Fruit fly (Drosophila melanogaster) whole organism, prepupa: Measurements from ENCODE around the gene amx.

ENCODE experiments used
- CG11294 ChIP-seq: fragments of 200-800 bp; sonication (Bioruptor generic); IDR thresholded peaks from 2 replicates; pipeline ENCODE4 v1.3.6; 2022; ENCODE audit warnings: missing biosample characterization, missing genetic modification characterization
- CG1621 ChIP-seq: fragments of 200-800 bp; sonication (Bioruptor generic); optimal IDR thresholded peaks from 3 replicates; lab custom pipeline; 2018; ENCODE audit warnings: missing biosample characterization, mild to moderate bottlenecking, missing genetic modification characterization
- CG16779 ChIP-seq: fragments of 200-800 bp; sonication (Bioruptor generic); optimal IDR thresholded peaks from 3 replicates; lab custom pipeline; 2017; ENCODE audit warnings: missing biosample characterization, mild to moderate bottlenecking, missing genetic modification characterization
- CG3919 ChIP-seq: fragments of 200-800 bp; sonication (Bioruptor generic); optimal IDR thresholded peaks from 3 replicates; lab custom pipeline; 2016; ENCODE audit warnings: missing biosample characterization, missing genetic modification characterization
- CG6163 ChIP-seq: fragments of 200-800 bp; sonication (Bioruptor generic); IDR thresholded peaks from 3 replicates; pipeline ENCODE4 v1.3.6; 2022; ENCODE audit warnings: missing biosample characterization, missing genetic modification characterization
- CG8319 ChIP-seq: fragments of 200-800 bp; sonication (Bioruptor generic); optimal IDR thresholded peaks from 3 replicates; lab custom pipeline; 2016; ENCODE audit warnings: missing biosample characterization, missing genetic modification characterization
- CG9139 ChIP-seq: fragments of 200-800 bp; sonication (Bioruptor generic); optimal IDR thresholded peaks from 3 replicates; lab custom pipeline; 2017; ENCODE audit warnings: missing biosample characterization, mild to moderate bottlenecking, missing genetic modification characterization
- Hr38 ChIP-seq: sonication (Bioruptor generic); optimal IDR thresholded peaks from 2 replicates; lab custom pipeline; 2016; ENCODE audit warnings: missing biosample characterization, missing genetic modification characterization
- Lpt ChIP-seq: fragments of 200-800 bp; sonication (Bioruptor generic); optimal IDR thresholded peaks from 3 replicates; lab custom pipeline; 2016; ENCODE audit warnings: missing biosample characterization, missing genetic modification characterization
- Met ChIP-seq: fragments of 200-800 bp; sonication (Bioruptor generic); optimal IDR thresholded peaks from 3 replicates; lab custom pipeline; 2016; ENCODE audit warnings: missing biosample characterization, missing genetic modification characterization
- acj6 ChIP-seq: fragments of 200-800 bp; sonication (Bioruptor generic); optimal IDR thresholded peaks from 3 replicates; lab custom pipeline; 2016; ENCODE audit warnings: missing biosample characterization, missing genetic modification characterization

- TF ChIP-seq CG16779 (no peak), acj6 (no peak), CG11294 (GFP tag; lab: Robert Waterston, UW) (no peak), CG6163 (GFP tag; lab: Robert Waterston, UW) (no peak), Lpt (GFP tag; lab: Kevin White, UChicago) (no peak), CG8319 (GFP tag; lab: Kevin White, UChicago) (no peak), CG3919 (GFP tag; lab: Kevin White, UChicago) (no peak), CG1621 (no peak), Hr38 (GFP tag; lab: Kevin White, UChicago) (no peak), CG9139 (GFP tag; lab: Kevin White, UChicago) (no peak), Met (no peak)
Observed at dm6 chrX:9286386-9286785, 39.2 kb upstream of the amx start.
